Worm (Caenorhabditis elegans): Measurements from ENCODE around the gene marc-1.

ce11 chrV:9692109-9692581 lies 47.4 kb upstream of the marc-1 start, which contains the start of gene ztf-9:
- TF ChIP-seq ztf-23 (GFP tag; IDR thresholded peaks at IDR 0.05) (0 out of 2 replicates have a peak, but pooled peaks have one; percentile 43), ztf-29 (GFP tag; IDR thresholded peaks at IDR 0.05) (0 out of 2 replicates have a peak, but pooled peaks have one; percentile 30), klf-2 (GFP tag; conservative IDR thresholded peaks at IDR 0.05) (no peak), T22C8.4 (GFP tag; IDR thresholded peaks at IDR 0.05) (no peak)
